Fruit fly (Drosophila melanogaster) whole organism, wandering third instar larva: ENCODE results near the gene CG4270.

Experiments
- Abd-B ChIP-seq: fragments of >200 bp; optimal IDR thresholded peaks from 2 replicates; lab custom pipeline; 2017; ENCODE audit warnings: missing biosample characterization, missing genetic modification characterization
- CG32264 ChIP-seq: fragments of 200-800 bp; sonication (Bioruptor generic); optimal IDR thresholded peaks from 2 replicates; lab custom pipeline; 2016; ENCODE audit warnings: missing biosample characterization, missing genetic modification characterization
- CG9705 ChIP-seq: fragments of 200-800 bp; sonication (Bioruptor generic); optimal IDR thresholded peaks from 2 replicates; lab custom pipeline; 2018; ENCODE audit warnings: missing biosample characterization, mild to moderate bottlenecking, missing genetic modification characterization
- CrebA ChIP-seq: fragments of 200-800 bp; sonication (Bioruptor generic); optimal IDR thresholded peaks from 2 replicates; lab custom pipeline; 2016; ENCODE audit warnings: missing biosample characterization, mild to moderate bottlenecking, missing genetic modification characterization, borderline replicate concordance
- Dfd ChIP-seq: fragments of >200 bp; optimal IDR thresholded peaks from 2 replicates; lab custom pipeline; 2017; ENCODE audit warnings: missing biosample characterization, missing genetic modification characterization
- Dif ChIP-seq: fragments of 200-275, 200-300 bp; sonication (Bioruptor generic); optimal IDR thresholded peaks from 2 replicates; lab custom pipeline; 2018; ENCODE audit warnings: missing biosample characterization, missing genetic modification characterization; ENCODE audit not compliant: partially characterized antibody
- HLH106 ChIP-seq: fragments of 200-800 bp; optimal IDR thresholded peaks from 3 replicates; lab custom pipeline; 2019; ENCODE audit warnings: missing biosample characterization, mild to moderate bottlenecking, missing genetic modification characterization, moderate library complexity
- Hr78 ChIP-seq: fragments of >200 bp; optimal IDR thresholded peaks from 2 replicates; lab custom pipeline; 2017; ENCODE audit warnings: missing biosample characterization, missing genetic modification characterization
- Hr83 ChIP-seq: fragments of 200-300 bp; sonication (Bioruptor generic); optimal IDR thresholded peaks from 2 replicates; lab custom pipeline; 2016; ENCODE audit warnings: missing biosample characterization, mild to moderate bottlenecking, missing genetic modification characterization, moderate library complexity; ENCODE audit not compliant: poor library complexity, severe bottlenecking
- Jra ChIP-seq: sonication (Bioruptor generic); optimal IDR thresholded peaks from 2 replicates; lab custom pipeline; 2016; ENCODE audit warnings: missing biosample characterization, missing genetic modification characterization
- Mio ChIP-seq: sonication (Bioruptor generic); optimal IDR thresholded peaks from 2 replicates; lab custom pipeline; 2016; ENCODE audit warnings: missing biosample characterization, missing genetic modification characterization
- Myc ChIP-seq: fragments of >200 bp; optimal IDR thresholded peaks from 2 replicates; lab custom pipeline; 2017
- N ChIP-seq: fragments of >200 bp; optimal IDR thresholded peaks from 2 replicates; lab custom pipeline; 2018; ENCODE audit warnings: missing biosample characterization, missing external identifiers, missing genetic modification characterization
- OdsH ChIP-seq: fragments of 200-800 bp; sonication (Bioruptor generic); optimal IDR thresholded peaks from 2 replicates; lab custom pipeline; 2016; ENCODE audit warnings: missing biosample characterization, mild to moderate bottlenecking, missing genetic modification characterization
- Rel ChIP-seq, 2 experiments: fragments of 200-800 bp; sonication (Bioruptor generic) in 1 of 2; optimal IDR thresholded peaks; 2 replicates in 1 of 2; 3 replicates in 1 of 2; lab custom pipeline; 2016 to 2019; ENCODE audit warnings: mild to moderate bottlenecking in 2 of 2, missing biosample characterization in 2 of 2, missing genetic modification characterization in 2 of 2, moderate library complexity in 1 of 2
- Sp1 ChIP-seq: fragments of 200-800 bp; sonication (Bioruptor generic); optimal IDR thresholded peaks from 3 replicates; lab custom pipeline; 2019; ENCODE audit warnings: missing biosample characterization, mild to moderate bottlenecking, missing genetic modification characterization, moderate library complexity
- Vsx2 ChIP-seq: fragments of 200-300, 225-300 bp; sonication (Bioruptor generic); optimal IDR thresholded peaks from 2 replicates; lab custom pipeline; 2018; ENCODE audit warnings: missing biosample characterization, missing genetic modification characterization; ENCODE audit not compliant: partially characterized antibody
- br ChIP-seq: fragments of 200-800 bp; sonication (Bioruptor generic); optimal IDR thresholded peaks from 2 replicates; lab custom pipeline; 2016; ENCODE audit warnings: missing biosample characterization, missing genetic modification characterization
- brk ChIP-seq: fragments of 200-800 bp; sonication (Bioruptor generic); optimal IDR thresholded peaks from 2 replicates; lab custom pipeline; 2016; ENCODE audit warnings: missing biosample characterization, mild to moderate bottlenecking, missing genetic modification characterization
- dl ChIP-seq, 2 experiments: fragments of 175-275, 200-275 bp in 1 of 2; fragments of 200-275 bp in 1 of 2; sonication (Bioruptor generic); optimal IDR thresholded peaks; lab custom pipeline; 2018; ENCODE audit warnings: mild to moderate bottlenecking in 2 of 2, missing biosample characterization in 2 of 2, missing genetic modification characterization in 2 of 2, moderate library complexity in 2 of 2; ENCODE audit not compliant: partially characterized antibody in 2 of 2, insufficient read depth in 1 of 2
- dmrt93B ChIP-seq: fragments of 200-800 bp; sonication (Bioruptor generic); optimal IDR thresholded peaks from 2 replicates; lab custom pipeline; 2018; ENCODE audit warnings: missing biosample characterization, mild to moderate bottlenecking, missing genetic modification characterization
- dsf ChIP-seq: sonication (Bioruptor generic); optimal IDR thresholded peaks from 2 replicates; lab custom pipeline; 2016; ENCODE audit warnings: missing biosample characterization, missing genetic modification characterization, borderline replicate concordance
- ey ChIP-seq: fragments of 200-800 bp; sonication (Bioruptor generic); optimal IDR thresholded peaks from 2 replicates; lab custom pipeline; 2016; ENCODE audit warnings: missing biosample characterization, missing genetic modification characterization
- foxo ChIP-seq, 2 experiments: fragments of 200-800 bp; sonication (Bioruptor generic); optimal IDR thresholded peaks; 2 replicates in 1 of 2; 3 replicates in 1 of 2; lab custom pipeline; 2016 to 2017; ENCODE audit warnings: missing biosample characterization in 2 of 2, missing genetic modification characterization in 2 of 2
- fru ChIP-seq: fragments of 200-800 bp; sonication (Bioruptor generic); optimal IDR thresholded peaks from 3 replicates; lab custom pipeline; 2016; ENCODE audit warnings: missing biosample characterization, mild to moderate bottlenecking, missing genetic modification characterization
- h ChIP-seq: fragments of 200-800 bp; sonication (Bioruptor generic); optimal IDR thresholded peaks from 3 replicates; lab custom pipeline; 2016; ENCODE audit warnings: missing biosample characterization, mild to moderate bottlenecking, missing genetic modification characterization
- jim ChIP-seq: fragments of 175-275, 200-325 bp; sonication (Bioruptor generic); optimal IDR thresholded peaks from 2 replicates; lab custom pipeline; 2016; ENCODE audit warnings: missing biosample characterization, mild to moderate bottlenecking, missing genetic modification characterization
- lola ChIP-seq: fragments of >200 bp; optimal IDR thresholded peaks from 2 replicates; lab custom pipeline; 2017; ENCODE audit warnings: missing biosample characterization, missing genetic modification characterization
- pan ChIP-seq: fragments of >200 bp; optimal IDR thresholded peaks from 2 replicates; lab custom pipeline; 2017
- psq ChIP-seq: fragments of 200-800 bp; sonication (Bioruptor generic); optimal IDR thresholded peaks from 3 replicates; lab custom pipeline; 2017; ENCODE audit warnings: missing biosample characterization, mild to moderate bottlenecking, missing genetic modification characterization, moderate library complexity
- rgr ChIP-seq: fragments of 200-800 bp; sonication (Bioruptor generic); optimal IDR thresholded peaks from 3 replicates; lab custom pipeline; 2016; ENCODE audit warnings: missing biosample characterization, mild to moderate bottlenecking, missing genetic modification characterization
- sage ChIP-seq: fragments of 200-800 bp; sonication (Bioruptor generic); optimal IDR thresholded peaks from 2 replicates; lab custom pipeline; 2016; ENCODE audit warnings: missing biosample characterization, mild to moderate bottlenecking, missing genetic modification characterization
- sv ChIP-seq: fragments of 200-800 bp; sonication (Bioruptor generic); optimal IDR thresholded peaks from 3 replicates; lab custom pipeline; 2016; ENCODE audit warnings: missing biosample characterization, missing genetic modification characterization
- tai ChIP-seq: sonication (Bioruptor generic); optimal IDR thresholded peaks from 2 replicates; lab custom pipeline; 2016; ENCODE audit warnings: missing biosample characterization, missing genetic modification characterization
- usp ChIP-seq: fragments of >200 bp; optimal IDR thresholded peaks from 2 replicates; lab custom pipeline; 2017; ENCODE audit warnings: missing biosample characterization, missing genetic modification characterization
- woc ChIP-seq: sonication (Bioruptor generic); optimal IDR thresholded peaks from 2 replicates; lab custom pipeline; 2016; ENCODE audit warnings: missing biosample characterization, mild to moderate bottlenecking, missing genetic modification characterization

Gene CG4270

dm6 chr2L:2263142-2263541 is at the start of gene CG4270:
TSS of gene CG4270 (plus strand) at chr2L:2263442.
- TF ChIP-seq Rel (GFP tag; optimal IDR thresholded peaks at IDR 0.05; lab: Kevin White, UChicago) = no peak
- no peak for TF ChIP-seq Rel (tag; optimal IDR thresholded peaks at IDR 0.05; lab: Kevin White, UChicago)
- no peak for TF ChIP-seq br (GFP tag; lab: Kevin White, UChicago)
- TF ChIP-seq N (GFP tag; lab: Kevin White, UChicago) = no peak
- no peak for TF ChIP-seq dsf (GFP tag; lab: Kevin White, UChicago)
- no peak for TF ChIP-seq tai (GFP tag; lab: Kevin White, UChicago)
- no peak for TF ChIP-seq Vsx2
- no peak for TF ChIP-seq HLH106
- TF ChIP-seq h (GFP tag; lab: Kevin White, UChicago) = no peak
- no peak for TF ChIP-seq jim
- no peak for TF ChIP-seq psq
- TF ChIP-seq lola (GFP tag; lab: Kevin White, UChicago) = no peak
- TF ChIP-seq Mio (GFP tag; lab: Kevin White, UChicago) = no peak
- TF ChIP-seq CG32264 (GFP tag; lab: Kevin White, UChicago) = no peak
- TF ChIP-seq Sp1 (GFP tag; lab: Kevin White, UChicago) = no peak
- no peak for TF ChIP-seq sage
- no peak for TF ChIP-seq dmrt93B (GFP tag; lab: Kevin White, UChicago)
- no peak for TF ChIP-seq fru (GFP tag; lab: Kevin White, UChicago)
- TF ChIP-seq Hr78 (GFP tag; lab: Kevin White, UChicago) = no peak
- TF ChIP-seq pan = no peak

DNA sequence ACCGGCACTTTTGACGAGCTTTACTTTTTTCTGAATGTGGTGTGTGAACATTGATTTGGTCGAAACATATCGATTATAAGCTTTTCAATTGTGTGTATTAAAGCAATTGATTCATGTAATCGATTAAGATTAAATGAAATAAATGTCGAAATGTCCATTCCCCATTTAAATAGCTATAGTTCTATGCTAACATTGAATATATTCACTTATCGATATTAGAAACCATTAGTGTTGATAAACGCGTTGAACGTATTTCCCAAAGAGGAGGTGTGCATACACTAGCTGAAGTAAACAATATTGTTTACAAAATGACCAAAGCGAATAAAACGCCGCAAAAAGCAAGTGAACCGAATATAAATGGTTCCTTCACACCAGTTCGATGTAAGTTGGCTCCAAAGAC is 49.2 kb upstream of the CG4270 start, which contains the start of the genes Uch and CG34174:
TSS of gene Uch (minus strand) at position 208 of the 400 bp plus-strand sequence.
TSS of gene CG34174 (plus strand) at position 263 of the 400 bp plus-strand sequence.
- TF ChIP-seq pan (no peak), br (GFP tag; lab: Kevin White, UChicago) (no peak), Myc (lab: Kevin White, UChicago) (no peak), psq (peak; percentile 2), Rel (GFP tag; optimal IDR thresholded peaks at IDR 0.05; lab: Kevin White, UChicago) (no peak), Rel (tag; optimal IDR thresholded peaks at IDR 0.05; lab: Kevin White, UChicago) (peak; percentile 52), dl (GFP tag; optimal IDR thresholded peaks at IDR 0.05; lab: Kevin White, UChicago; ENCODE audit: insufficient read depth in 1 of 2, partially characterized antibody in 2 of 2) (no peak), Hr78 (GFP tag; lab: Kevin White, UChicago) (no peak), brk (no peak), lola (GFP tag; lab: Kevin White, UChicago) (no peak), h (GFP tag; lab: Kevin White, UChicago) (peak; percentile 67), sage (no peak), ey (GFP tag; lab: Kevin White, UChicago) (peak; percentile 3), sv (GFP tag; lab: Kevin White, UChicago) (no peak), dsf (GFP tag; lab: Kevin White, UChicago) (no peak), foxo (GFP tag; optimal IDR thresholded peaks at IDR 0.05; lab: Kevin White, UChicago) (peak in 1 of 2 experiments; percentile 30), Dif (no peak), Abd-B (no peak), OdsH (GFP tag; lab: Kevin White, UChicago) (peak; percentile 36), CG9705 (GFP tag; lab: Kevin White, UChicago) (peak; percentile 55), Jra (GFP tag; lab: Kevin White, UChicago) (no peak), Vsx2 (no peak), N (GFP tag; lab: Kevin White, UChicago) (no peak), Hr83 (no peak), woc (no peak), HLH106 (peak; percentile 32), fru (GFP tag; lab: Kevin White, UChicago) (no peak), CrebA (GFP tag; lab: Kevin White, UChicago) (no peak), usp (no peak), Dfd (no peak), jim (no peak), tai (GFP tag; lab: Kevin White, UChicago) (no peak), Mio (GFP tag; lab: Kevin White, UChicago) (no peak), Sp1 (GFP tag; lab: Kevin White, UChicago) (peak; percentile 64), rgr (GFP tag; lab: Kevin White, UChicago) (peak; percentile 73), dmrt93B (GFP tag; lab: Kevin White, UChicago) (no peak)

dm6 chr2L:2216065-2216464 is 47.2 kb upstream of the CG4270 start, which contains the start of gene daed:
TSS of gene daed (minus strand) at chr2L:2216311.
- TF ChIP-seq ey (GFP tag; lab: Kevin White, UChicago) = no peak
- TF ChIP-seq rgr (GFP tag; lab: Kevin White, UChicago) = peak; percentile 7
- TF ChIP-seq Rel (GFP tag; optimal IDR thresholded peaks at IDR 0.05; lab: Kevin White, UChicago) = no peak
- TF ChIP-seq Rel (tag; optimal IDR thresholded peaks at IDR 0.05; lab: Kevin White, UChicago) = peak; percentile 86
- peak; percentile 50 for TF ChIP-seq Sp1 (GFP tag; lab: Kevin White, UChicago)
- no peak for TF ChIP-seq Dfd
- TF ChIP-seq Hr83 = no peak
